Fruit fly (Drosophila melanogaster) whole organism, embryonic: ENCODE data around the gene CG31141.

Experiments used
- Blimp-1 ChIP-seq: fragments of 200-800 bp; sonication (Bioruptor generic); optimal IDR thresholded peaks from 3 replicates; lab custom pipeline; 2018; ENCODE audit warnings: missing biosample characterization, missing genetic modification characterization, mild to moderate bottlenecking, moderate library complexity, missing genetic modification reagents
- CG10274 ChIP-seq: fragments of 200-800 bp; sonication (Bioruptor generic); optimal IDR thresholded peaks from 3 replicates; lab custom pipeline; 2017; ENCODE audit warnings: missing biosample characterization, mild to moderate bottlenecking, missing genetic modification characterization
- CG10654 ChIP-seq: fragments of 200-800 bp; sonication (Bioruptor generic); optimal IDR thresholded peaks from 2 replicates; lab custom pipeline; 2016; ENCODE audit warnings: missing biosample characterization, missing genetic modification characterization
- CG12104 ChIP-seq: fragments of 200-800 bp; sonication (Bioruptor generic); optimal IDR thresholded peaks from 3 replicates; lab custom pipeline; 2016; ENCODE audit warnings: missing biosample characterization, missing genetic modification characterization
- CG12219 ChIP-seq: fragments of 200-800 bp; sonication (Bioruptor generic); optimal IDR thresholded peaks from 3 replicates; lab custom pipeline; 2018; ENCODE audit warnings: missing biosample characterization, mild to moderate bottlenecking, missing genetic modification characterization
- CG12236 ChIP-seq: fragments of 200-800 bp; sonication (Bioruptor generic); optimal IDR thresholded peaks from 2 replicates; lab custom pipeline; 2016; ENCODE audit warnings: missing biosample characterization, missing genetic modification characterization
- CG14860 ChIP-seq: fragments of 200-800 bp; sonication (Bioruptor generic); IDR thresholded peaks from 3 replicates; pipeline ENCODE4 v1.3.6; 2022; ENCODE audit warnings: missing biosample characterization, missing genetic modification characterization; ENCODE audit not compliant: partially characterized antibody
- CG15011 ChIP-seq: fragments of 200-800 bp; sonication (Bioruptor generic); optimal IDR thresholded peaks from 3 replicates; lab custom pipeline; 2018; ENCODE audit warnings: missing biosample characterization, mild to moderate bottlenecking, missing genetic modification characterization
- CG1647 ChIP-seq: fragments of 200-800 bp; sonication (Bioruptor generic); optimal IDR thresholded peaks from 3 replicates; lab custom pipeline; 2016; ENCODE audit warnings: missing biosample characterization, missing genetic modification characterization
- CG17385 ChIP-seq: fragments of 200-800 bp; sonication (Bioruptor generic); optimal IDR thresholded peaks from 3 replicates; lab custom pipeline; 2018; ENCODE audit warnings: missing biosample characterization, mild to moderate bottlenecking, missing genetic modification characterization
- CG32767 ChIP-seq: fragments of 200-800 bp; sonication (Bioruptor generic); IDR thresholded peaks from 2 replicates; pipeline ENCODE4 v1.3.6; 2022; ENCODE audit warnings: missing biosample characterization, missing genetic modification characterization
- CG5953 ChIP-seq: fragments of 200-800 bp; sonication (Bioruptor generic); IDR thresholded peaks from 2 replicates; pipeline ENCODE4 v1.3.6; 2022; ENCODE audit warnings: missing biosample characterization, missing genetic modification characterization
- CG6254 ChIP-seq: fragments of 200-800 bp; sonication (Bioruptor generic); optimal IDR thresholded peaks from 3 replicates; lab custom pipeline; 2017; ENCODE audit warnings: mild to moderate bottlenecking, missing biosample characterization, missing genetic modification reagents, missing genetic modification characterization
- CG6272 ChIP-seq: fragments of 200-800 bp; sonication (Bioruptor generic); IDR thresholded peaks from 2 replicates; pipeline ENCODE4 v1.3.6; 2022; ENCODE audit warnings: missing biosample characterization, missing genetic modification characterization
- CG6654 ChIP-seq: fragments of 200-800 bp; sonication (Bioruptor generic); optimal IDR thresholded peaks from 2 replicates; lab custom pipeline; 2017; ENCODE audit warnings: missing biosample characterization, mild to moderate bottlenecking, missing genetic modification characterization
- CG6683 ChIP-seq: fragments of 200-800 bp; sonication (Bioruptor generic); optimal IDR thresholded peaks from 2 replicates; lab custom pipeline; 2017; ENCODE audit warnings: missing biosample characterization, mild to moderate bottlenecking, missing genetic modification characterization, missing genetic modification reagents
- CG7839 ChIP-seq: fragments of 200-800 bp; sonication (Bioruptor generic); optimal IDR thresholded peaks from 3 replicates; lab custom pipeline; 2018; ENCODE audit warnings: missing biosample characterization, mild to moderate bottlenecking, missing genetic modification characterization, moderate library complexity
- CG9876 ChIP-seq: fragments of 200-800 bp; sonication (Bioruptor generic); optimal IDR thresholded peaks from 2 replicates; lab custom pipeline; 2016; ENCODE audit warnings: missing biosample characterization, missing genetic modification characterization
- ERR ChIP-seq: fragments of 200-800 bp; sonication (Bioruptor generic); optimal IDR thresholded peaks from 2 replicates; lab custom pipeline; 2016; ENCODE audit warnings: missing biosample characterization, missing genetic modification characterization
- Ets65A ChIP-seq: fragments of 200-800 bp; sonication (Bioruptor generic); peaks from one replicate; lab custom pipeline; 2016; ENCODE audit warnings: missing biosample characterization, missing genetic modification characterization
- Fer2 ChIP-seq: fragments of 200-800 bp; sonication (Bioruptor generic); optimal IDR thresholded peaks from 2 replicates; lab custom pipeline; 2018; ENCODE audit warnings: missing biosample characterization, mild to moderate bottlenecking, missing genetic modification characterization, moderate library complexity
- HHEX ChIP-seq: fragments of 200-800 bp; sonication (Bioruptor generic); optimal IDR thresholded peaks from 3 replicates; lab custom pipeline; 2017; ENCODE audit warnings: missing biosample characterization, mild to moderate bottlenecking, missing genetic modification characterization, missing genetic modification reagents
- NFAT ChIP-seq: fragments of 200-800 bp; sonication (Bioruptor generic); IDR thresholded peaks from 2 replicates; pipeline ENCODE4 v1.3.6; 2022; ENCODE audit warnings: missing biosample characterization, missing genetic modification characterization
- NK7.1 ChIP-seq: fragments of 200-800 bp; sonication (Bioruptor generic); optimal IDR thresholded peaks from 3 replicates; lab custom pipeline; 2016; ENCODE audit warnings: missing biosample characterization, missing genetic modification characterization
- Nf-YA ChIP-seq: fragments of 200-800 bp; sonication (Bioruptor generic); IDR thresholded peaks from 2 replicates; pipeline ENCODE4 v1.3.6; 2022; ENCODE audit warnings: missing biosample characterization, missing genetic modification characterization
- NfI ChIP-seq: fragments of 200-800 bp; sonication (Bioruptor generic); optimal IDR thresholded peaks from 3 replicates; lab custom pipeline; 2018; ENCODE audit warnings: missing biosample characterization, mild to moderate bottlenecking, missing genetic modification characterization, moderate library complexity
- Sry-δ ChIP-seq: fragments of 200-800 bp; sonication (Bioruptor generic); optimal IDR thresholded peaks from 2 replicates; lab custom pipeline; 2016; ENCODE audit warnings: missing biosample characterization, missing genetic modification characterization
- cas ChIP-seq: fragments of 200-800 bp; sonication (Bioruptor generic); IDR thresholded peaks from 2 replicates; pipeline ENCODE4 v1.3.6; 2022; ENCODE audit warnings: missing biosample characterization, missing genetic modification characterization
- crp ChIP-seq, 2 experiments: fragments of 200-800 bp; sonication (Bioruptor generic); optimal IDR thresholded peaks; 2 replicates in 1 of 2; 3 replicates in 1 of 2; lab custom pipeline; 2017; ENCODE audit warnings: missing biosample characterization in 2 of 2, missing genetic modification characterization in 2 of 2, mild to moderate bottlenecking in 1 of 2, moderate library complexity in 1 of 2
- gcm2 ChIP-seq: fragments of 200-800 bp; sonication (Bioruptor generic); optimal IDR thresholded peaks from 2 replicates; lab custom pipeline; 2016; ENCODE audit warnings: missing biosample characterization, missing genetic modification characterization
- gem ChIP-seq: fragments of 200-800 bp; sonication (Bioruptor generic); optimal IDR thresholded peaks from 2 replicates; lab custom pipeline; 2019; ENCODE audit warnings: missing biosample characterization, mild to moderate bottlenecking, missing genetic modification characterization, moderate library complexity
- gsb-n ChIP-seq: fragments of 200-800 bp; sonication (Bioruptor generic); optimal IDR thresholded peaks from 3 replicates; lab custom pipeline; 2018; ENCODE audit warnings: missing biosample characterization, mild to moderate bottlenecking, missing genetic modification characterization
- hb ChIP-seq: fragments of 200-800 bp; sonication (Bioruptor generic); IDR thresholded peaks from 3 replicates; pipeline ENCODE4 v1.3.6; 2022; ENCODE audit warnings: missing biosample characterization, missing genetic modification characterization; ENCODE audit not compliant: partially characterized antibody
- hth ChIP-seq: fragments of >200 bp; optimal IDR thresholded peaks from 2 replicates; lab custom pipeline; 2017; ENCODE audit warnings: inconsistent platforms
- ind ChIP-seq: fragments of 200-800 bp; sonication (Bioruptor generic); optimal IDR thresholded peaks from 3 replicates; lab custom pipeline; 2016; ENCODE audit warnings: missing biosample characterization, missing genetic modification characterization
- jumu ChIP-seq: fragments of 200-800 bp; sonication (Bioruptor generic); optimal IDR thresholded peaks from 3 replicates; lab custom pipeline; 2016; ENCODE audit warnings: missing biosample characterization, missing genetic modification characterization
- kay ChIP-seq: fragments of 200-800 bp; sonication (Bioruptor generic); optimal IDR thresholded peaks from 2 replicates; lab custom pipeline; 2016; ENCODE audit warnings: missing biosample characterization, missing genetic modification characterization
- lbe ChIP-seq: fragments of 200-800 bp; sonication (Bioruptor generic); optimal IDR thresholded peaks from 2 replicates; lab custom pipeline; 2016; ENCODE audit warnings: missing biosample characterization, mild to moderate bottlenecking, missing genetic modification characterization
- luna ChIP-seq: fragments of 200-800 bp; sonication (Bioruptor generic); optimal IDR thresholded peaks from 2 replicates; lab custom pipeline; 2016; ENCODE audit warnings: missing biosample characterization, missing genetic modification characterization
- nerfin-1 ChIP-seq: fragments of 200-800 bp; sonication (Bioruptor generic); optimal IDR thresholded peaks from 3 replicates; lab custom pipeline; 2019; ENCODE audit warnings: missing biosample characterization, mild to moderate bottlenecking, missing genetic modification characterization, moderate library complexity
- nerfin-2 ChIP-seq: fragments of 200-800 bp; sonication (Bioruptor generic); IDR thresholded peaks from 2 replicates; pipeline ENCODE4 v1.3.6; 2022; ENCODE audit warnings: missing biosample characterization, missing genetic modification characterization; ENCODE audit not compliant: partially characterized antibody
- odd ChIP-seq: fragments of 200-800 bp; sonication (Bioruptor generic); optimal IDR thresholded peaks from 2 replicates; lab custom pipeline; 2017; ENCODE audit warnings: missing biosample characterization, mild to moderate bottlenecking, missing genetic modification characterization
- peb ChIP-seq: fragments of 200-800 bp; sonication (Bioruptor generic); IDR thresholded peaks from 2 replicates; pipeline ENCODE4 v1.3.6; 2022; ENCODE audit warnings: missing biosample characterization, missing genetic modification characterization
- pho ChIP-seq: fragments of 200-800 bp; sonication (Bioruptor generic); optimal IDR thresholded peaks from 2 replicates; lab custom pipeline; 2016; ENCODE audit warnings: missing biosample characterization, missing genetic modification characterization
- phol ChIP-seq: fragments of 200-800 bp; sonication (Bioruptor generic); optimal IDR thresholded peaks from 3 replicates; lab custom pipeline; 2018; ENCODE audit warnings: missing biosample characterization, mild to moderate bottlenecking, missing genetic modification characterization, moderate library complexity
- schlank ChIP-seq: fragments of 200-800 bp; sonication (Bioruptor generic); optimal IDR thresholded peaks from 2 replicates; lab custom pipeline; 2018; ENCODE audit warnings: missing biosample characterization, mild to moderate bottlenecking, missing genetic modification characterization
- sd ChIP-seq: fragments of 200-800 bp; sonication (Bioruptor generic); optimal IDR thresholded peaks from 3 replicates; lab custom pipeline; 2018; ENCODE audit warnings: missing biosample characterization, mild to moderate bottlenecking, missing genetic modification characterization, moderate library complexity
- sima ChIP-seq: fragments of 200-800 bp; sonication (Bioruptor generic); optimal IDR thresholded peaks from 2 replicates; lab custom pipeline; 2016; ENCODE audit warnings: missing biosample characterization, missing genetic modification characterization
- so ChIP-seq: fragments of 200-800 bp; sonication (Bioruptor generic); IDR thresholded peaks from 3 replicates; pipeline ENCODE4 v1.3.6; 2022; ENCODE audit warnings: missing biosample characterization, missing genetic modification characterization

CG31141 gene

dm6 chr3R:23958091-23958838, 35.2 kb downstream of the CG31141 start, which contains the start of the genes GluProRS and AP-1sigma (continued):
- TF ChIP-seq nerfin-2 (peak; percentile 88), Ets65A (GFP tag; lab: Kevin White, UChicago) (peak; percentile 99), nerfin-1 (tag; lab: Kevin White, UChicago) (peak; percentile 75), NFAT (GFP tag; lab: Robert Waterston, UW) (peak; percentile 95), crp (GFP tag; optimal IDR thresholded peaks at IDR 0.05; lab: Kevin White, UChicago) (peak; percentile 4 to 78), gcm2 (peak; percentile 71), CG12104 (peak; percentile 87), CG9876 (peak; percentile 72), hb (peak; percentile 90), CG10654 (peak; percentile 92), CG1647 (GFP tag; lab: Kevin White, UChicago) (peak; percentile 90), ERR (peak; percentile 66), ind (GFP tag; lab: Kevin White, UChicago) (peak; percentile 94), lbe (peak; percentile 81), CG5953 (peak; percentile 94), CG12219 (peak; percentile 68), CG12236 (GFP tag; lab: Kevin White, UChicago) (peak; percentile 46), jumu (GFP tag; lab: Kevin White, UChicago) (peak; percentile 83), sima (peak; percentile 39), kay (GFP tag; lab: Kevin White, UChicago) (peak; percentile 89), CG14860 (GFP tag; lab: Robert Waterston, UW) (peak; percentile 93), CG6654 (GFP tag; lab: Kevin White, UChicago) (peak; percentile 42), peb (GFP tag; lab: Robert Waterston, UW) (peak; percentile 91), HHEX (GFP tag; lab: Kevin White, UChicago) (peak; percentile 74), CG15011 (peak; percentile 72), CG10274 (GFP tag; lab: Kevin White, UChicago) (peak; percentile 56), gem (tag; lab: Kevin White, UChicago) (peak; percentile 95), CG6254 (GFP tag; lab: Kevin White, UChicago) (peak; percentile 66), so (peak; percentile 92), Nf-YA (GFP tag; lab: Robert Waterston, UW) (peak; percentile 85), CG6272 (peak; percentile 95), sd (no peak), pho (peak; percentile 90), CG32767 (GFP tag; lab: Robert Waterston, UW) (peak; percentile 89; the same call in 1 of the 2 replicates), hth (lab: Kevin White, UChicago) (no peak), CG17385 (GFP tag; lab: Kevin White, UChicago) (peak; percentile 97), Fer2 (peak; percentile 82), phol (tag; lab: Kevin White, UChicago) (peak; percentile 94), schlank (peak; percentile 59), cas (peak; percentile 90), CG7839 (tag; lab: Kevin White, UChicago) (peak; percentile 89), gsb-n (tag; lab: Kevin White, UChicago) (peak; percentile 87), Sry-δ (GFP tag; lab: Kevin White, UChicago) (peak; percentile 91), NK7.1 (GFP tag; lab: Kevin White, UChicago) (peak; percentile 58), CG6683 (peak; percentile 68), odd (peak; percentile 63), NfI (GFP tag; lab: Kevin White, UChicago) (peak; percentile 88), Blimp-1 (GFP tag; lab: Kevin White, UChicago) (peak; percentile 86), luna (GFP tag; lab: Kevin White, UChicago) (peak; percentile 38)
